Worm (Caenorhabditis elegans) whole organism, young adult: Measurements from ENCODE around the gene cpg-4.

Source experiments
- C17E4.6 ChIP-seq: fragments of 200-800 bp; sonication (Bioruptor generic); IDR thresholded peaks from 2 replicates; pipeline ENCODE4 v1.3.6; 2022; ENCODE audit warnings: missing genetic modification reagents, missing genetic modification characterization, missing compliant biosample characterization
- D2030.7 ChIP-seq: fragments of 200-800 bp; sonication (Bioruptor generic); IDR thresholded peaks from 2 replicates; pipeline ENCODE4 v1.3.6; 2022; ENCODE audit warnings: missing genetic modification reagents, missing genetic modification characterization, missing compliant biosample characterization
- F22D6.2 ChIP-seq: sonication (generic microtip); optimal IDR thresholded peaks from 2 replicates; lab custom pipeline; 2016; ENCODE audit warnings: mild to moderate bottlenecking, missing genetic modification characterization, missing compliant biosample characterization
- F23B12.7 ChIP-seq: sonication (generic microtip); optimal IDR thresholded peaks from 2 replicates; lab custom pipeline; 2017; ENCODE audit warnings: missing genetic modification characterization, mild to moderate bottlenecking, missing compliant biosample characterization, antibody characterized with exemption, moderate library complexity; ENCODE audit not compliant: insufficient read depth
- F52B5.7 ChIP-seq: sonication (generic microtip); optimal IDR thresholded peaks from 2 replicates; lab custom pipeline; 2016; ENCODE audit warnings: mild to moderate bottlenecking, missing genetic modification characterization, missing compliant biosample characterization
- F57A8.1 ChIP-seq: fragments of 200-800 bp; sonication (Bioruptor generic); optimal IDR thresholded peaks from 2 replicates; lab custom pipeline; 2018; ENCODE audit warnings: mild to moderate bottlenecking, missing genetic modification characterization, moderate library complexity, missing compliant biosample characterization
- F57C9.4 ChIP-seq: sonication (generic microtip); optimal IDR thresholded peaks from 2 replicates; lab custom pipeline; 2017; ENCODE audit warnings: mild to moderate bottlenecking, missing genetic modification characterization, missing compliant biosample characterization
- K12H6.12 ChIP-seq: fragments of 200-800 bp; sonication (Bioruptor generic); optimal IDR thresholded peaks from 2 replicates; lab custom pipeline; 2018; ENCODE audit warnings: mild to moderate bottlenecking, missing genetic modification characterization, missing compliant biosample characterization
- T07F8.4 ChIP-seq: sonication (generic microtip); optimal IDR thresholded peaks from 2 replicates; lab custom pipeline; 2016; ENCODE audit warnings: mild to moderate bottlenecking, missing genetic modification characterization, moderate library complexity, missing compliant biosample characterization
- Y95B8A.8 ChIP-seq: fragments of 200-800 bp; sonication (Bioruptor generic); IDR thresholded peaks from 2 replicates; pipeline ENCODE4 v1.3.6; 2022; ENCODE audit warnings: missing genetic modification reagents, missing genetic modification characterization, missing compliant biosample characterization
- akir-1 ChIP-seq: fragments of 200-800 bp; sonication (Bioruptor generic); optimal IDR thresholded peaks from 2 replicates; lab custom pipeline; 2018; ENCODE audit warnings: mild to moderate bottlenecking, missing genetic modification characterization, moderate library complexity, missing compliant biosample characterization
- ama-1 ChIP-seq, 3 experiments: fragments of 150-350 bp in 1 of 3; sonication (generic microtip) in 2 of 3; optimal IDR thresholded peaks; 2 replicates each; lab custom pipeline; 2014 to 2018; ENCODE audit warnings: missing biosample characterization in 2 of 3, missing genetic modification characterization in 2 of 3, missing genetic modification reagents in 2 of 3
- aptf-3 ChIP-seq: fragments of 200-800 bp; sonication (Bioruptor generic); IDR thresholded peaks from 2 replicates; pipeline ENCODE4 v1.3.6; 2022; ENCODE audit warnings: missing genetic modification characterization, missing compliant biosample characterization
- attf-3 ChIP-seq: fragments of 200-800 bp; sonication (Bioruptor generic); conservative IDR thresholded peaks from 2 replicates; pipeline ENCODE4 v1.3.6; 2022; ENCODE audit warnings: missing genetic modification reagents, missing genetic modification characterization, missing compliant biosample characterization
- attf-6 ChIP-seq: fragments of 200-800 bp; sonication (Bioruptor generic); IDR thresholded peaks from 2 replicates; pipeline ENCODE4 v1.3.6; 2022; ENCODE audit warnings: missing genetic modification reagents, missing genetic modification characterization, missing compliant biosample characterization
- ceh-27 ChIP-seq: fragments of 200-800 bp; sonication (Bioruptor generic); optimal IDR thresholded peaks from 2 replicates; lab custom pipeline; 2018; ENCODE audit warnings: mild to moderate bottlenecking, missing genetic modification characterization, moderate library complexity, missing compliant biosample characterization
- chd-7 ChIP-seq: sonication (generic microtip); optimal IDR thresholded peaks from 2 replicates; lab custom pipeline; 2016; ENCODE audit warnings: mild to moderate bottlenecking, missing genetic modification characterization, moderate library complexity, missing compliant biosample characterization
- dox-1 ChIP-seq: fragments of 200-800 bp; sonication (Bioruptor generic); IDR thresholded peaks from 2 replicates; pipeline ENCODE4 v1.3.6; 2022; ENCODE audit warnings: missing genetic modification reagents, missing genetic modification characterization, missing compliant biosample characterization
- dpl-1 ChIP-seq: fragments of 150-350 bp; optimal IDR thresholded peaks from 2 replicates; lab custom pipeline; 2014; ENCODE audit warnings: missing biosample characterization, missing genetic modification reagents, missing genetic modification characterization
- efl-1 ChIP-seq: fragments of 150-350 bp; optimal IDR thresholded peaks from 2 replicates; lab custom pipeline; 2014; ENCODE audit warnings: missing biosample characterization, missing genetic modification reagents, missing genetic modification characterization
- egl-44 ChIP-seq: fragments of 200-800 bp; sonication (Bioruptor generic); IDR thresholded peaks from 2 replicates; pipeline ENCODE4 v1.3.6; 2022; ENCODE audit warnings: missing genetic modification reagents, missing genetic modification characterization, missing compliant biosample characterization
- ets-4 ChIP-seq: fragments of 200-800 bp; sonication (Bioruptor generic); optimal IDR thresholded peaks from 2 replicates; lab custom pipeline; 2018; ENCODE audit warnings: mild to moderate bottlenecking, missing genetic modification characterization, missing compliant biosample characterization
- gei-17 ChIP-seq: fragments of 200-800 bp; sonication (Bioruptor generic); optimal IDR thresholded peaks from 2 replicates; lab custom pipeline; 2018; ENCODE audit warnings: mild to moderate bottlenecking, missing genetic modification characterization, missing compliant biosample characterization
- hmg-20 ChIP-seq: fragments of 200-800 bp; sonication (Bioruptor generic); IDR thresholded peaks from 2 replicates; pipeline ENCODE4 v1.3.6; 2022; ENCODE audit warnings: missing genetic modification reagents, missing genetic modification characterization, missing compliant biosample characterization
- hsf-1 ChIP-seq: fragments of 200-800 bp; sonication (Bioruptor generic); IDR thresholded peaks from 2 replicates; pipeline ENCODE4 v1.3.6; 2022; ENCODE audit warnings: missing genetic modification reagents, missing genetic modification characterization, missing compliant biosample characterization
- let-526 ChIP-seq: fragments of 200-800 bp; sonication (Bioruptor generic); IDR thresholded peaks from 2 replicates; pipeline ENCODE4 v1.3.6; 2022; ENCODE audit warnings: missing genetic modification reagents, missing genetic modification characterization, missing compliant biosample characterization
- let-607 ChIP-seq, 2 experiments: fragments of 200-800 bp in 1 of 2; sonication (Bioruptor generic) in 1 of 2; sonication (generic microtip) in 1 of 2; optimal IDR thresholded peaks; 2 replicates each; lab custom pipeline; 2016 to 2018; ENCODE audit warnings: mild to moderate bottlenecking in 2 of 2, missing compliant biosample characterization in 2 of 2, missing genetic modification characterization in 2 of 2, moderate library complexity in 2 of 2, missing genotype in 1 of 2
- lin-40 ChIP-seq: sonication (generic microtip); optimal IDR thresholded peaks from 2 replicates; lab custom pipeline; 2016; ENCODE audit warnings: missing genetic modification characterization, mild to moderate bottlenecking, missing compliant biosample characterization, missing genotype, missing genetic modification reagents
- madf-10 ChIP-seq: sonication (generic microtip); optimal IDR thresholded peaks from 2 replicates; lab custom pipeline; 2016; ENCODE audit warnings: mild to moderate bottlenecking, missing genetic modification characterization, missing compliant biosample characterization
- madf-3 ChIP-seq: fragments of 200-800 bp; sonication (Bioruptor generic); IDR thresholded peaks from 2 replicates; pipeline ENCODE4 v1.3.6; 2022; ENCODE audit warnings: missing genetic modification reagents, missing genetic modification characterization, missing compliant biosample characterization
- mcd-1 ChIP-seq: fragments of 200-800 bp; sonication (Bioruptor generic); IDR thresholded peaks from 2 replicates; pipeline ENCODE4 v1.3.6; 2022; ENCODE audit warnings: missing genetic modification reagents, missing genetic modification characterization, missing compliant biosample characterization
- mes-4 ChIP-seq: sonication (generic microtip); optimal IDR thresholded peaks from 2 replicates; lab custom pipeline; 2016; ENCODE audit warnings: missing genotype, missing genetic modification characterization, missing compliant biosample characterization
- nhr-80 ChIP-seq: sonication (generic microtip); optimal IDR thresholded peaks from 2 replicates; lab custom pipeline; 2016; ENCODE audit warnings: missing genetic modification characterization, missing compliant biosample characterization
- pbrm-1 ChIP-seq: fragments of 200-800 bp; sonication (Bioruptor generic); IDR thresholded peaks from 2 replicates; pipeline ENCODE4 v1.3.6; 2022; ENCODE audit warnings: missing genetic modification reagents, missing genetic modification characterization, missing compliant biosample characterization
- pha-4 ChIP-seq: fragments of 150-350 bp; sonication (generic microtip); optimal IDR thresholded peaks from 2 replicates; lab custom pipeline; 2014; ENCODE audit warnings: missing biosample characterization, missing genetic modification reagents, missing genetic modification characterization
- rcor-1 ChIP-seq: fragments of 200-800 bp; sonication (Bioruptor generic); IDR thresholded peaks from 2 replicates; pipeline ENCODE4 v1.3.6; 2022; ENCODE audit warnings: missing genetic modification reagents, missing genetic modification characterization, missing compliant biosample characterization
- rec-8 ChIP-seq, 2 experiments: sonication (generic microtip); optimal IDR thresholded peaks; 2 replicates each; lab custom pipeline; 2016; ENCODE audit warnings: mild to moderate bottlenecking in 2 of 2, missing genetic modification characterization in 2 of 2, missing genetic modification reagents in 2 of 2, missing genotype in 2 of 2, missing biosample characterization in 1 of 2, missing compliant biosample characterization in 1 of 2, moderate library complexity in 1 of 2
- snpc-1.3 ChIP-seq: sonication (generic microtip); optimal IDR thresholded peaks from 2 replicates; lab custom pipeline; 2017; ENCODE audit warnings: missing genetic modification characterization, mild to moderate bottlenecking, missing compliant biosample characterization, antibody characterized with exemption, moderate library complexity, missing genotype, missing genetic modification reagents; ENCODE audit not compliant: insufficient read depth
- somi-1 ChIP-seq: fragments of 200-800 bp; sonication (Bioruptor generic); optimal IDR thresholded peaks from 2 replicates; lab custom pipeline; 2018; ENCODE audit warnings: mild to moderate bottlenecking, missing genetic modification characterization, missing compliant biosample characterization
- tlf-1 ChIP-seq: fragments of 200-800 bp; sonication (Bioruptor generic); optimal IDR thresholded peaks from 2 replicates; lab custom pipeline; 2018; ENCODE audit warnings: mild to moderate bottlenecking, missing genetic modification characterization, missing compliant biosample characterization
- unc-62 ChIP-seq: fragments of 150-350 bp; optimal IDR thresholded peaks from 2 replicates; lab custom pipeline; 2014; ENCODE audit warnings: missing biosample characterization, missing genetic modification reagents, missing genetic modification characterization
- zfh-2 ChIP-seq: fragments of 200-800 bp; sonication (Bioruptor generic); conservative IDR thresholded peaks from 2 replicates; pipeline ENCODE4 v1.3.6; 2022; ENCODE audit warnings: missing genetic modification reagents, missing genetic modification characterization, missing compliant biosample characterization
- ztf-18 ChIP-seq: sonication (generic microtip); optimal IDR thresholded peaks from 2 replicates; lab custom pipeline; 2016; ENCODE audit warnings: missing genotype, mild to moderate bottlenecking, missing genetic modification characterization, missing compliant biosample characterization
- ztf-3 ChIP-seq: fragments of 200-800 bp; sonication (Bioruptor generic); optimal IDR thresholded peaks from 2 replicates; lab custom pipeline; 2018; ENCODE audit warnings: mild to moderate bottlenecking, missing genetic modification characterization, missing compliant biosample characterization

The cpg-4 gene

DNA sequence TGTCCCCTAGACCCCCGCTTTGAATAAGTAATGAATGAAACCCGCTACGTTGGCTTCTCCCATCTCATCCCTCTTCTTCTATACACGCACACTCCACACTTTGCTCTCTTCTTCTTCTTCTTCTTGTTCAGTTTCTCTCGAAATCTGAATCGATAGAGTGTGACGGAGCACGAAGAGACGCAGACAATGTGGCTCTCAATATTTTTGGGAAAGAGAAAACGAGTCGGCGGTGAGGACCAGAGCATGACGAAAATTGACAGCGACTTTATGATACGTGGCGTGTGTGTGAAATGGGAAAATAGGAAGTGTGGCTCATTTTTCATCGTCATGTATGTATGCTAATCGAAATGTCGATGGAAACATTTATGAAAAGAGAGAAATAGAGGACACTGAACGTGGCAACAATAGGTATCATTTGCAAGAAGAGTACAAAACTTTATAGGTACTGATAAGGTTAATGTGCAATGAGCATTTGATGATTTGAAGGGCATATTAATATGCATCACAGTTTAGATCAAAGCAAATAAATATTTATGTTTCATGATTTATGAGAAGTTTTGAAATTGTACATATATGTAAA lies 4.6 kb upstream of the cpg-4 start (continued):
- TF ChIP-seq attf-6 (GFP tag; lab: Robert Waterston, UW) = no peak
- no peak for TF ChIP-seq mcd-1 (GFP tag; lab: Robert Waterston, UW)
- TF ChIP-seq nhr-80 = peak; percentile 87
- TF ChIP-seq dpl-1 (GFP tag; lab: Kevin White, UChicago) = no peak
- no peak for TF ChIP-seq F22D6.2 (tag; lab: Kevin White, UChicago)
- TF ChIP-seq akir-1 = no peak
- no peak for TF ChIP-seq dox-1 (GFP tag; lab: Robert Waterston, UW)
- TF ChIP-seq ets-4 (GFP tag; lab: Kevin White, UChicago) = no peak
- no peak for TF ChIP-seq mes-4 (tag; lab: Kevin White, UChicago)
- no peak for TF ChIP-seq let-526 (GFP tag; lab: Robert Waterston, UW)
- peak; percentile 58 to 87 for TF ChIP-seq let-607 (tag; optimal IDR thresholded peaks at IDR 0.05; lab: Kevin White, UChicago)
- peak; percentile 22 for TF ChIP-seq K12H6.12
- peak; percentile 52 for TF ChIP-seq unc-62 (GFP tag; lab: Kevin White, UChicago)
- peak; percentile 27 for TF ChIP-seq ceh-27 (GFP tag; lab: Kevin White, UChicago)
- TF ChIP-seq efl-1 (GFP tag; lab: Kevin White, UChicago) = no peak
- no peak for TF ChIP-seq C17E4.6 (GFP tag; lab: Robert Waterston, UW)

DNA sequence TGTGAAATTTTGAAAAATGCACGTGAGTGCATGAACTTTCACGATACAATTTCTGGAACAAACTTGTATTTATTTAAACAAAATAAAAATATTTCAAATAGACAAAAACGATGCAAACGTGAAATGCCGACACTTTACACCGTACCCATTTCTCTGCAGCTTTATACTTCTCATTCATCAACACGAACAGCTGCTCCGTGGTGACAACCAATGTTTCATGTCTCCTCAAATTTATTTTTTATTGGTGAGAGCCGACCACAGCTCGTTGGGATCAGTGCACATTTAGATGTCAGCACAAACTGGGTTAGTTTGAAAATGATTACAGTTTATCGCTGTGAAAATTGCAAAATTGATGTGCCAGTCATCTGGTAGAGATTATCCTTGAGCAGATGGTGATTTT lies 618 bp upstream of the cpg-4 start:
- TF ChIP-seq aptf-3 (GFP tag; lab: Robert Waterston, UW) (no peak), rec-8 (tag; optimal IDR thresholded peaks at IDR 0.05; lab: Kevin White, UChicago) (no peak), ama-1 (optimal IDR thresholded peaks at IDR 0.05; lab: Kevin White, UChicago) (no peak), ama-1 (GFP tag; optimal IDR thresholded peaks at IDR 0.05; lab: Kevin White, UChicago) (no peak), snpc-1.3 (tag; lab: Kevin White, UChicago) (no peak), F57A8.1 (GFP tag; lab: Kevin White, UChicago) (no peak), hmg-20 (GFP tag; lab: Robert Waterston, UW) (no peak), chd-7 (tag; lab: Kevin White, UChicago) (no peak)

DNA sequence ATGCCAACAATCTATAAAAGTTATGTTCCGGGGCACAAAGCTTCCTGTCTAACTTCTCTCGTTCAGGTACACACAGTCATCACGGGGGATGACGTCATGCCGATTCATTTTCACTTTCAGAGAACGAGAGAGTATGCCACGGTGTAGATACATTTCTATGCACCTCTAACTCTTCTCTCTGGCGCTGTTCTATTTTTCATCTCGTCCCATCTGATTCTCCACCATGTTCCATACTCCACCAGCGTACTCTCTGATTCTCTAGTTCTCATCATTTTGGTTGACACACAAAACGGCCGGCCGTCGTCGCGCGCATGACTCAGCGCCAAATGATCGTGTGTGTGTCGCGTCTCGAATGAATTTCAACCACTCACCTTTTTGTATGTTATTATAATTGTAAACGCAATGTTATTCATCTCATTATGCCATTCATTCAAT lies 4.2 kb downstream of the cpg-4 start:
- peak; percentile 86 for TF ChIP-seq pbrm-1 (GFP tag; lab: Robert Waterston, UW)
- no peak for TF ChIP-seq D2030.7
- no peak for TF ChIP-seq F23B12.7 (tag; lab: Kevin White, UChicago)
- peak; percentile 27 for TF ChIP-seq ztf-3 (GFP tag; lab: Kevin White, UChicago)
- peak; percentile 64 for TF ChIP-seq ztf-18 (tag; lab: Kevin White, UChicago)
- peak; percentile 87 for TF ChIP-seq K12H6.12
- peak; percentile 25 for TF ChIP-seq unc-62 (GFP tag; lab: Kevin White, UChicago)
- peak; percentile 85 for TF ChIP-seq tlf-1 (GFP tag; lab: Kevin White, UChicago)
- peak; percentile 90 for TF ChIP-seq zfh-2 (GFP tag; lab: Robert Waterston, UW)
- no peak for TF ChIP-seq F52B5.7
- peak; percentile 36 for TF ChIP-seq gei-17 (GFP tag; lab: Kevin White, UChicago)
- TF ChIP-seq madf-10 = peak; percentile 93
- no peak for TF ChIP-seq T07F8.4 (tag; lab: Kevin White, UChicago)
- peak; percentile 95 for TF ChIP-seq lin-40 (tag; lab: Kevin White, UChicago)
- peak; percentile 62 for TF ChIP-seq attf-3 (GFP tag; lab: Robert Waterston, UW)
- TF ChIP-seq somi-1 (GFP tag; lab: Kevin White, UChicago) = peak; percentile 78
- peak; percentile 27 for TF ChIP-seq pha-4 (tag; lab: Kevin White, UChicago)
- TF ChIP-seq egl-44 (GFP tag; lab: Robert Waterston, UW) = peak; percentile 73; the same call in 1 of the 2 replicates
- no peak for TF ChIP-seq aptf-3 (GFP tag; lab: Robert Waterston, UW)
- peak; percentile 37; the same call in 1 of the 2 replicates for TF ChIP-seq rcor-1 (GFP tag; lab: Robert Waterston, UW)
- peak; percentile 57; the same call in 1 of the 2 replicates for TF ChIP-seq hsf-1 (GFP tag; lab: Robert Waterston, UW)
- peak; percentile 83; the same call in 1 of the 2 replicates for TF ChIP-seq madf-3 (GFP tag; lab: Robert Waterston, UW)
- TF ChIP-seq attf-6 (GFP tag; lab: Robert Waterston, UW) = no peak
- TF ChIP-seq chd-7 (tag; lab: Kevin White, UChicago) = peak; percentile 96
- no peak for TF ChIP-seq F57C9.4 (tag; lab: Kevin White, UChicago)
- TF ChIP-seq Y95B8A.8 (GFP tag; lab: Robert Waterston, UW) = 0 out of 2 replicates have a peak, but pooled peaks have one; percentile 46
